Worm (Caenorhabditis elegans) whole organism, early embryonic: ENCODE results near the gene Y38A10A.2.
"Not testable (repeated sequence)": the region's sequence is repeated elsewhere in the genome, so short reads cannot be mapped to it uniquely, and the experiment has no call there.

Experiments used
- B0310.2 ChIP-seq: sonication (generic microtip); optimal IDR thresholded peaks from 2 replicates; lab custom pipeline; 2016; ENCODE audit warnings: mild to moderate bottlenecking, missing genetic modification characterization, missing compliant biosample characterization
- F13C5.2 ChIP-seq: sonication (generic microtip); optimal IDR thresholded peaks from 2 replicates; lab custom pipeline; 2017; ENCODE audit warnings: mild to moderate bottlenecking, missing genetic modification characterization, inconsistent platforms, missing compliant biosample characterization
- aly-1 ChIP-seq: sonication (generic microtip); optimal IDR thresholded peaks from 2 replicates; lab custom pipeline; 2016; ENCODE audit warnings: missing genetic modification characterization, missing compliant biosample characterization
- ama-1 ChIP-seq: fragments of 150-350 bp; optimal IDR thresholded peaks from 2 replicates; lab custom pipeline; 2014
- ceh-13 ChIP-seq: fragments of 200-800 bp; sonication (Bioruptor generic); optimal IDR thresholded peaks from 2 replicates; lab custom pipeline; 2018; ENCODE audit warnings: mild to moderate bottlenecking, missing genetic modification characterization, missing compliant biosample characterization
- ceh-36 ChIP-seq: sonication (generic microtip); optimal IDR thresholded peaks from 2 replicates; lab custom pipeline; 2016; ENCODE audit warnings: missing genetic modification characterization, inconsistent platforms, missing compliant biosample characterization
- ets-7 ChIP-seq: sonication (generic microtip); optimal IDR thresholded peaks from 2 replicates; lab custom pipeline; 2016; ENCODE audit warnings: missing genotype, missing genetic modification characterization, missing compliant biosample characterization
- flt-1 ChIP-seq: fragments of 200-800 bp; sonication (Bioruptor generic); IDR thresholded peaks from 2 replicates; pipeline ENCODE4 v1.3.6; 2022; ENCODE audit warnings: missing genetic modification characterization, missing compliant biosample characterization
- hmbx-1 ChIP-seq: sonication (generic microtip); optimal IDR thresholded peaks from 2 replicates; lab custom pipeline; 2016; ENCODE audit warnings: mild to moderate bottlenecking, missing genetic modification characterization, missing compliant biosample characterization
- hmg-4 ChIP-seq: fragments of 200-800 bp; sonication (Bioruptor generic); optimal IDR thresholded peaks from 2 replicates; lab custom pipeline; 2018; ENCODE audit warnings: mild to moderate bottlenecking, missing genetic modification characterization, missing compliant biosample characterization
- hnd-1 ChIP-seq: sonication (generic microtip); optimal IDR thresholded peaks from 2 replicates; lab custom pipeline; 2016; ENCODE audit warnings: missing genetic modification characterization, missing compliant biosample characterization
- pes-1 ChIP-seq: fragments of 200-800 bp; sonication (Bioruptor generic); IDR thresholded peaks from 2 replicates; pipeline ENCODE4 v1.3.6; 2022; ENCODE audit warnings: missing genetic modification reagents, missing genetic modification characterization, missing compliant biosample characterization
- scrt-1 ChIP-seq: fragments of 200-800 bp; sonication (Bioruptor generic); IDR thresholded peaks from 2 replicates; pipeline ENCODE4 v1.3.6; 2022; ENCODE audit warnings: missing genetic modification characterization, missing compliant biosample characterization
- sea-1 ChIP-seq: fragments of 200-800 bp; sonication (Bioruptor generic); conservative IDR thresholded peaks from 2 replicates; pipeline ENCODE4 v1.3.6; 2022; ENCODE audit warnings: missing genetic modification characterization, missing compliant biosample characterization
- tbx-11 ChIP-seq: fragments of 200-800 bp; sonication (Bioruptor generic); IDR thresholded peaks from 2 replicates; pipeline ENCODE4 v1.3.6; 2022; ENCODE audit warnings: missing genetic modification characterization, missing compliant biosample characterization
- tbx-37 ChIP-seq: fragments of 200-800 bp; sonication (Bioruptor generic); conservative IDR thresholded peaks from 2 replicates; pipeline ENCODE4 v1.3.6; 2022; ENCODE audit warnings: missing genetic modification reagents, missing genetic modification characterization, missing compliant biosample characterization
- tra-4 ChIP-seq: sonication (generic microtip); optimal IDR thresholded peaks from 2 replicates; lab custom pipeline; 2017; ENCODE audit warnings: missing genetic modification characterization, missing compliant biosample characterization

Gene Y38A10A.2

ce11 chrV:6100492-6101004 lies 37.3 kb upstream of the Y38A10A.2 start, which contains the start of gene crt-1:
crt-1 (minus strand) TSS chrV:6100542.
- TF ChIP-seq pes-1 (GFP tag; lab: Robert Waterston, UW), result no peak
- no peak for TF ChIP-seq aly-1
- TF ChIP-seq sea-1 (GFP tag; lab: Robert Waterston, UW), result 0 out of 2 replicates have a peak, but pooled peaks have one; percentile 43
- TF ChIP-seq hmg-4 (GFP tag; lab: Kevin White, UChicago), result peak; percentile 59
- peak; percentile 33 for TF ChIP-seq F13C5.2 (tag; lab: Kevin White, UChicago)

- no peak for TF ChIP-seq aly-1
- TF ChIP-seq ceh-13, result no peak
- no peak for TF ChIP-seq hmbx-1 (tag; lab: Kevin White, UChicago)
- no peak for TF ChIP-seq scrt-1 (GFP tag; lab: Robert Waterston, UW)
- no peak for TF ChIP-seq ama-1 (lab: Kevin White, UChicago)
- no peak for TF ChIP-seq sea-1 (GFP tag; lab: Robert Waterston, UW)
- TF ChIP-seq pes-1 (GFP tag; lab: Robert Waterston, UW), result no peak
- TF ChIP-seq B0310.2, result no peak
Measured at ce11 chrV:6099634-6100033, 36.4 kb upstream of the Y38A10A.2 start.

- TF ChIP-seq pes-1 (GFP tag; lab: Robert Waterston, UW) (no peak), B0310.2 (peak; percentile 23), F13C5.2 (tag; lab: Kevin White, UChicago) (no peak), ceh-13 (no peak)
Measured at ce11 chrV:6098755-6099155, 35.5 kb upstream of the Y38A10A.2 start.

- no peak for TF ChIP-seq scrt-1 (GFP tag; lab: Robert Waterston, UW)
- no peak for TF ChIP-seq hmg-4 (GFP tag; lab: Kevin White, UChicago)
- TF ChIP-seq ceh-36 (tag; lab: Kevin White, UChicago), result no peak
- no peak for TF ChIP-seq F13C5.2 (tag; lab: Kevin White, UChicago)
- no peak for TF ChIP-seq hmbx-1 (tag; lab: Kevin White, UChicago)
- no peak for TF ChIP-seq tbx-37 (GFP tag; lab: Robert Waterston, UW)
- no peak for TF ChIP-seq tra-4 (tag; lab: Kevin White, UChicago)
- TF ChIP-seq B0310.2, result no peak
- TF ChIP-seq hnd-1, result no peak
- no peak for TF ChIP-seq flt-1 (GFP tag; lab: Robert Waterston, UW)
- TF ChIP-seq aly-1, result no peak
- no peak for TF ChIP-seq ceh-13
- no peak for TF ChIP-seq tbx-11 (GFP tag; lab: Robert Waterston, UW)
- TF ChIP-seq pes-1 (GFP tag; lab: Robert Waterston, UW), result no peak
- no peak for TF ChIP-seq sea-1 (GFP tag; lab: Robert Waterston, UW)
- TF ChIP-seq ama-1 (lab: Kevin White, UChicago), result no peak
- TF ChIP-seq ets-7, result no peak
Measured at ce11 chrV:6096559-6097155, 33.4 kb upstream of the Y38A10A.2 start, which contains the start of gene smut-1. smut-1 (plus strand) TSS chrV:6097105.

ce11 chrV:6095829-6096228 lies 32.6 kb upstream of the Y38A10A.2 start, which contains the start of gene Y38A10A.7:
Y38A10A.7 (plus strand) TSS chrV:6096197.
- TF ChIP-seq tbx-37 (GFP tag; lab: Robert Waterston, UW), result no peak
- no peak for TF ChIP-seq ets-7
- TF ChIP-seq aly-1, result no peak
- TF ChIP-seq scrt-1 (GFP tag; lab: Robert Waterston, UW), result no peak
- no peak for TF ChIP-seq F13C5.2 (tag; lab: Kevin White, UChicago)
- no peak for TF ChIP-seq sea-1 (GFP tag; lab: Robert Waterston, UW)
- no peak for TF ChIP-seq hmbx-1 (tag; lab: Kevin White, UChicago)
- no peak for TF ChIP-seq B0310.2
- TF ChIP-seq hnd-1, result no peak
- no peak for TF ChIP-seq tbx-11 (GFP tag; lab: Robert Waterston, UW)
- no peak for TF ChIP-seq ceh-13
- no peak for TF ChIP-seq ama-1 (lab: Kevin White, UChicago)
- TF ChIP-seq hmg-4 (GFP tag; lab: Kevin White, UChicago), result no peak
- no peak for TF ChIP-seq pes-1 (GFP tag; lab: Robert Waterston, UW)
- TF ChIP-seq ceh-36 (tag; lab: Kevin White, UChicago), result no peak
- TF ChIP-seq flt-1 (GFP tag; lab: Robert Waterston, UW), result no peak
- no peak for TF ChIP-seq tra-4 (tag; lab: Kevin White, UChicago)

- TF ChIP-seq ceh-36 (tag; lab: Kevin White, UChicago); hmg-4 (GFP tag; lab: Kevin White, UChicago); scrt-1 (GFP tag; lab: Robert Waterston, UW): not testable (repeated sequence)
Measured at ce11 chrV:6069968-6070367, 6.7 kb upstream of the Y38A10A.2 start, which contains the start of gene fbxa-214. fbxa-214 (minus strand) TSS chrV:6070068.

ce11 chrV:6067112-6067511 lies 3.9 kb upstream of the Y38A10A.2 start, which contains the start of gene srh-10:
srh-10 (minus strand) TSS chrV:6067140.
- TF ChIP-seq scrt-1 (GFP tag; lab: Robert Waterston, UW) (no peak), hnd-1 (no peak), tra-4 (tag; lab: Kevin White, UChicago) (no peak), B0310.2 (no peak), pes-1 (GFP tag; lab: Robert Waterston, UW) (no peak), aly-1 (no peak), sea-1 (GFP tag; lab: Robert Waterston, UW) (no peak), flt-1 (GFP tag; lab: Robert Waterston, UW) (no peak), ceh-36 (tag; lab: Kevin White, UChicago) (no peak), hmbx-1 (tag; lab: Kevin White, UChicago) (no peak), ceh-13 (no peak), ama-1 (lab: Kevin White, UChicago) (no peak), tbx-37 (GFP tag; lab: Robert Waterston, UW) (no peak)
